Worm (Caenorhabditis elegans) whole organism, L2 larva: Measurements from ENCODE around the gene R05H5.4.

Source experiments
- C34F6.9 ChIP-seq: fragments of 150-350 bp; optimal IDR thresholded peaks from 2 replicates; lab custom pipeline; 2014; ENCODE audit warnings: missing biosample characterization, missing genetic modification characterization
- F13H6.1 ChIP-seq: sonication (generic microtip); optimal IDR thresholded peaks from 2 replicates; lab custom pipeline; 2016; ENCODE audit warnings: missing genetic modification characterization, missing compliant biosample characterization
- R02D3.7 ChIP-seq: fragments of 150-350 bp; optimal IDR thresholded peaks from 2 replicates; lab custom pipeline; 2014; ENCODE audit warnings: missing biosample characterization, missing genetic modification characterization
- Y55F3AM.14 ChIP-seq: fragments of 200-800 bp; sonication (Bioruptor generic); optimal IDR thresholded peaks from 2 replicates; lab custom pipeline; 2018; ENCODE audit warnings: mild to moderate bottlenecking, missing genetic modification characterization, missing compliant biosample characterization
- ZK546.5 ChIP-seq: sonication (generic microtip); optimal IDR thresholded peaks from 2 replicates; lab custom pipeline; 2017; ENCODE audit warnings: missing biosample characterization, missing genetic modification characterization
- alr-1 ChIP-seq: fragments of 150-350 bp; optimal IDR thresholded peaks from 2 replicates; lab custom pipeline; 2014; ENCODE audit warnings: missing biosample characterization, missing genetic modification characterization
- aly-2 ChIP-seq: fragments of 150-350 bp; optimal IDR thresholded peaks from 2 replicates; lab custom pipeline; 2014; ENCODE audit warnings: missing biosample characterization, missing genetic modification characterization
- blmp-1 ChIP-seq: sonication (generic microtip); optimal IDR thresholded peaks from 2 replicates; lab custom pipeline; 2017; ENCODE audit warnings: missing genetic modification characterization, mild to moderate bottlenecking, missing compliant biosample characterization, antibody characterized with exemption, moderate library complexity; ENCODE audit not compliant: insufficient read depth
- ceh-16 ChIP-seq: fragments of 150-350 bp; optimal IDR thresholded peaks from 2 replicates; lab custom pipeline; 2014; ENCODE audit warnings: missing biosample characterization, missing genetic modification characterization
- ceh-82 ChIP-seq: fragments of 150-350 bp; optimal IDR thresholded peaks from 2 replicates; lab custom pipeline; 2014; ENCODE audit warnings: missing biosample characterization, missing genetic modification characterization
- crh-2 ChIP-seq: sonication (generic microtip); optimal IDR thresholded peaks from 2 replicates; lab custom pipeline; 2017; ENCODE audit warnings: missing biosample characterization, missing genetic modification characterization
- dmd-4 ChIP-seq: sonication (generic microtip); optimal IDR thresholded peaks from 2 replicates; lab custom pipeline; 2017; ENCODE audit warnings: missing biosample characterization, missing genetic modification characterization
- egl-27 ChIP-seq: sonication (generic microtip); optimal IDR thresholded peaks from 3 replicates; lab custom pipeline; 2017; ENCODE audit warnings: missing biosample characterization, missing genetic modification reagents, missing genetic modification characterization
- elt-3 ChIP-seq: sonication (generic microtip); optimal IDR thresholded peaks from 2 replicates; lab custom pipeline; 2017; ENCODE audit warnings: missing biosample characterization, missing genetic modification characterization
- fos-1 ChIP-seq: fragments of 150-350 bp; optimal IDR thresholded peaks from 2 replicates; lab custom pipeline; 2014; ENCODE audit warnings: missing biosample characterization, missing genetic modification characterization
- gmeb-1 ChIP-seq: fragments of 150-350 bp; optimal IDR thresholded peaks from 2 replicates; lab custom pipeline; 2014; ENCODE audit warnings: missing biosample characterization, missing genetic modification characterization
- lin-11 ChIP-seq: fragments of 150-350 bp; sonication (generic microtip); optimal IDR thresholded peaks from 2 replicates; lab custom pipeline; 2014; ENCODE audit warnings: missing biosample characterization, missing genetic modification characterization, inconsistent platforms, mixed read lengths
- lin-13 ChIP-seq: fragments of 150-350 bp; optimal IDR thresholded peaks from 2 replicates; lab custom pipeline; 2014; ENCODE audit warnings: missing biosample characterization, missing genetic modification reagents, missing genetic modification characterization
- lin-39 ChIP-seq: fragments of 150-350 bp; optimal IDR thresholded peaks from 2 replicates; lab custom pipeline; 2014; ENCODE audit warnings: missing biosample characterization, missing genetic modification reagents, missing genetic modification characterization
- lsy-2 ChIP-seq, 2 experiments: fragments of 150-350 bp in 1 of 2; sonication (generic microtip) in 1 of 2; optimal IDR thresholded peaks; 2 replicates each; lab custom pipeline; 2014 to 2017; ENCODE audit warnings: missing biosample characterization in 2 of 2, missing genetic modification characterization in 2 of 2
- mab-5 ChIP-seq: fragments of 150-350 bp; optimal IDR thresholded peaks from 2 replicates; lab custom pipeline; 2014; ENCODE audit warnings: missing biosample characterization, missing genetic modification characterization
- mbf-1 ChIP-seq: sonication (generic microtip); optimal IDR thresholded peaks from 2 replicates; lab custom pipeline; 2017; ENCODE audit warnings: missing biosample characterization, missing genetic modification characterization
- mdl-1 ChIP-seq, 2 experiments: fragments of 150-350 bp in 1 of 2; sonication (generic microtip) in 1 of 2; optimal IDR thresholded peaks; 2 replicates each; lab custom pipeline; 2017; ENCODE audit warnings: missing biosample characterization in 2 of 2, missing genetic modification characterization in 2 of 2
- nhr-10 ChIP-seq: sonication (generic microtip); optimal IDR thresholded peaks from 2 replicates; lab custom pipeline; 2017; ENCODE audit warnings: missing biosample characterization, missing genetic modification characterization
- nhr-11 ChIP-seq: fragments of 150-350 bp; optimal IDR thresholded peaks from 2 replicates; lab custom pipeline; 2014; ENCODE audit warnings: missing biosample characterization, missing genetic modification characterization
- nhr-12 ChIP-seq: fragments of 150-350 bp; optimal IDR thresholded peaks from 2 replicates; lab custom pipeline; 2014; ENCODE audit warnings: missing biosample characterization, missing genetic modification characterization
- nhr-129 ChIP-seq: fragments of 150-350 bp; optimal IDR thresholded peaks from 2 replicates; lab custom pipeline; 2014; ENCODE audit warnings: missing biosample characterization, missing genetic modification characterization
- nhr-21 ChIP-seq: fragments of 150-350 bp; optimal IDR thresholded peaks from 2 replicates; lab custom pipeline; 2014; ENCODE audit warnings: missing biosample characterization, missing genetic modification characterization
- nhr-23 ChIP-seq: fragments of 150-350 bp; optimal IDR thresholded peaks from 2 replicates; lab custom pipeline; 2014; ENCODE audit warnings: missing biosample characterization, missing genetic modification reagents, missing genetic modification characterization
- nhr-237 ChIP-seq: fragments of 150-350 bp; optimal IDR thresholded peaks from 2 replicates; lab custom pipeline; 2014; ENCODE audit warnings: missing biosample characterization, missing genetic modification characterization
- nhr-25 ChIP-seq: fragments of 150-350 bp; sonication (generic microtip); optimal IDR thresholded peaks from 3 replicates; lab custom pipeline; 2014; ENCODE audit warnings: missing biosample characterization, missing genetic modification characterization
- nhr-6 ChIP-seq: fragments of 150-350 bp; optimal IDR thresholded peaks from 2 replicates; lab custom pipeline; 2014; ENCODE audit warnings: missing biosample characterization, missing genetic modification characterization
- nhr-77 ChIP-seq: fragments of 150-350 bp; optimal IDR thresholded peaks from 2 replicates; lab custom pipeline; 2014; ENCODE audit warnings: missing biosample characterization, missing genetic modification characterization
- peb-1 ChIP-seq: fragments of 150-350 bp; optimal IDR thresholded peaks from 2 replicates; lab custom pipeline; 2014; ENCODE audit warnings: missing biosample characterization, missing genetic modification characterization
- sem-4 ChIP-seq: fragments of 150-350 bp; optimal IDR thresholded peaks from 2 replicates; lab custom pipeline; 2014; ENCODE audit warnings: missing biosample characterization, missing genetic modification reagents, missing genetic modification characterization
- skn-1 ChIP-seq: sonication (generic microtip); optimal IDR thresholded peaks from 2 replicates; lab custom pipeline; 2017; ENCODE audit warnings: missing biosample characterization, missing genetic modification characterization
- sma-3 ChIP-seq: sonication (generic microtip); optimal IDR thresholded peaks from 2 replicates; lab custom pipeline; 2016; ENCODE audit warnings: missing genetic modification reagents, missing genetic modification characterization, missing compliant biosample characterization
- sma-9 ChIP-seq, 2 experiments: fragments of 150-350 bp in 1 of 2; sonication (generic microtip) in 1 of 2; optimal IDR thresholded peaks; 2 replicates each; lab custom pipeline; 2014 to 2016; ENCODE audit warnings: missing genetic modification characterization in 2 of 2, mild to moderate bottlenecking in 1 of 2, missing biosample characterization in 1 of 2, missing compliant biosample characterization in 1 of 2, missing genetic modification reagents in 1 of 2, moderate library complexity in 1 of 2
- snpc-4 ChIP-seq: fragments of 150-350 bp; optimal IDR thresholded peaks from 2 replicates; lab custom pipeline; 2014; ENCODE audit warnings: missing biosample characterization, missing genetic modification characterization
- unc-39 ChIP-seq: fragments of 150-350 bp; optimal IDR thresholded peaks from 2 replicates; lab custom pipeline; 2014; ENCODE audit warnings: missing biosample characterization, missing genetic modification characterization
- unc-55 ChIP-seq: fragments of 150-350 bp; sonication (generic microtip); optimal IDR thresholded peaks from 3 replicates; lab custom pipeline; 2014; ENCODE audit warnings: missing biosample characterization, missing genetic modification reagents, missing genetic modification characterization
- unc-62 ChIP-seq: fragments of 150-350 bp; optimal IDR thresholded peaks from 2 replicates; lab custom pipeline; 2014; ENCODE audit warnings: missing biosample characterization, missing genetic modification reagents, missing genetic modification characterization
- zag-1 ChIP-seq: fragments of 150-350 bp; optimal IDR thresholded peaks from 2 replicates; lab custom pipeline; 2014; ENCODE audit warnings: missing biosample characterization, missing genetic modification characterization
- ztf-1 ChIP-seq: fragments of 200-800 bp; sonication (Bioruptor generic); conservative IDR thresholded peaks from 2 replicates; pipeline ENCODE4 v1.3.6; 2022; ENCODE audit warnings: missing genetic modification characterization, missing compliant biosample characterization
- ztf-11 ChIP-seq: sonication (generic microtip); optimal IDR thresholded peaks from 2 replicates; lab custom pipeline; 2017; ENCODE audit warnings: missing biosample characterization, missing genetic modification characterization
- ztf-4 ChIP-seq: fragments of 150-350 bp; optimal IDR thresholded peaks from 2 replicates; lab custom pipeline; 2014; ENCODE audit warnings: missing biosample characterization, missing genetic modification characterization

Gene R05H5.4

ce11 chrII:10174338-10174737 lies 25.5 kb downstream of the R05H5.4 start, which contains the start of gene F33H1.4:
F33H1.4 (plus strand) TSS chrII:10174648.
- TF ChIP-seq lsy-2 (tag; optimal IDR thresholded peaks at IDR 0.05; lab: Kevin White, UChicago) (peak; percentile 61 to 96), Y55F3AM.14 (GFP tag; lab: Kevin White, UChicago) (no peak), sma-9 (GFP tag; optimal IDR thresholded peaks at IDR 0.05; lab: Kevin White, UChicago) (peak; percentile 48), sma-9 (tag; optimal IDR thresholded peaks at IDR 0.05; lab: Kevin White, UChicago) (no peak), crh-2 (tag; lab: Kevin White, UChicago) (no peak), F13H6.1 (no peak), mdl-1 (tag; optimal IDR thresholded peaks at IDR 0.05; lab: Kevin White, UChicago) (no peak), blmp-1 (tag; lab: Kevin White, UChicago) (peak; percentile 68), nhr-21 (tag; lab: Kevin White, UChicago) (peak; percentile 44), peb-1 (tag; lab: Kevin White, UChicago) (no peak), zag-1 (tag; lab: Kevin White, UChicago) (no peak), nhr-77 (no peak), lin-13 (GFP tag; lab: Kevin White, UChicago) (peak; percentile 98), lin-39 (tag; lab: Kevin White, UChicago) (no peak), nhr-129 (tag; lab: Kevin White, UChicago) (peak; percentile 47), sma-3 (GFP tag; lab: Kevin White, UChicago) (peak; percentile 24), lin-11 (tag; lab: Kevin White, UChicago) (peak; percentile 37), R02D3.7 (tag; lab: Kevin White, UChicago) (no peak), unc-55 (GFP tag; lab: Kevin White, UChicago) (peak; percentile 71), sem-4 (no peak), ztf-11 (no peak), mbf-1 (tag; lab: Kevin White, UChicago) (no peak), snpc-4 (tag; lab: Kevin White, UChicago) (no peak), egl-27 (tag; lab: Kevin White, UChicago) (no peak), nhr-11 (no peak), ztf-1 (GFP tag; lab: Robert Waterston, UW) (no peak), C34F6.9 (tag; lab: Kevin White, UChicago) (peak; percentile 76), fos-1 (tag; lab: Kevin White, UChicago) (peak; percentile 38)
- TF ChIP-seq, all 48 proteins: peak for 11

- no peak for TF ChIP-seq unc-39 (tag; lab: Kevin White, UChicago)
- no peak for TF ChIP-seq ztf-1 (GFP tag; lab: Robert Waterston, UW)
- TF ChIP-seq unc-55 (GFP tag; lab: Kevin White, UChicago) = peak; percentile 51
- no peak for TF ChIP-seq ztf-4
- TF ChIP-seq elt-3 (tag; lab: Kevin White, UChicago) = no peak
- no peak for TF ChIP-seq F13H6.1
- no peak for TF ChIP-seq mab-5
- TF ChIP-seq lin-13 (GFP tag; lab: Kevin White, UChicago) = no peak
- TF ChIP-seq unc-62 (GFP tag; lab: Kevin White, UChicago) = no peak
- TF ChIP-seq C34F6.9 (tag; lab: Kevin White, UChicago) = peak; percentile 49
- no peak for TF ChIP-seq snpc-4 (tag; lab: Kevin White, UChicago)
- no peak for TF ChIP-seq nhr-237
- TF ChIP-seq nhr-6 (tag; lab: Kevin White, UChicago) = no peak
- no peak for TF ChIP-seq sem-4
- no peak for TF ChIP-seq gmeb-1 (tag; lab: Kevin White, UChicago)
- TF ChIP-seq blmp-1 (tag; lab: Kevin White, UChicago) = no peak
- no peak for TF ChIP-seq ZK546.5 (tag; lab: Kevin White, UChicago)
- peak; percentile 38 for TF ChIP-seq nhr-129 (tag; lab: Kevin White, UChicago)
- TF ChIP-seq R02D3.7 (tag; lab: Kevin White, UChicago) = no peak
- no peak for TF ChIP-seq ztf-11
- TF ChIP-seq ceh-82 (tag; lab: Kevin White, UChicago) = no peak
- peak; percentile 16 for TF ChIP-seq crh-2 (tag; lab: Kevin White, UChicago)
- TF ChIP-seq nhr-12 = no peak
- TF ChIP-seq dmd-4 (tag; lab: Kevin White, UChicago) = no peak
- TF ChIP-seq nhr-25 (tag; lab: Kevin White, UChicago) = no peak
- no peak for TF ChIP-seq nhr-21 (tag; lab: Kevin White, UChicago)
- TF ChIP-seq lin-39 (tag; lab: Kevin White, UChicago) = no peak
- TF ChIP-seq fos-1 (tag; lab: Kevin White, UChicago) = no peak
- TF ChIP-seq mdl-1 (tag; optimal IDR thresholded peaks at IDR 0.05; lab: Kevin White, UChicago) = no peak
- no peak for TF ChIP-seq mbf-1 (tag; lab: Kevin White, UChicago)
- no peak for TF ChIP-seq sma-3 (GFP tag; lab: Kevin White, UChicago)
- no peak for TF ChIP-seq ceh-16 (tag; lab: Kevin White, UChicago)
- no peak for TF ChIP-seq lin-11 (tag; lab: Kevin White, UChicago)
- no peak for TF ChIP-seq aly-2 (tag; lab: Kevin White, UChicago)
- TF ChIP-seq skn-1 (tag; lab: Kevin White, UChicago) = no peak
- no peak for TF ChIP-seq nhr-23
- no peak for TF ChIP-seq egl-27 (tag; lab: Kevin White, UChicago)
- TF ChIP-seq alr-1 (tag; lab: Kevin White, UChicago) = no peak
- TF ChIP-seq sma-9 (GFP tag; optimal IDR thresholded peaks at IDR 0.05; lab: Kevin White, UChicago) = peak; percentile 0
- no peak for TF ChIP-seq sma-9 (tag; optimal IDR thresholded peaks at IDR 0.05; lab: Kevin White, UChicago)
- TF ChIP-seq Y55F3AM.14 (GFP tag; lab: Kevin White, UChicago) = no peak
- TF ChIP-seq nhr-11 = no peak
- no peak for TF ChIP-seq nhr-10 (tag; lab: Kevin White, UChicago)
- TF ChIP-seq nhr-77 = no peak
- no peak for TF ChIP-seq peb-1 (tag; lab: Kevin White, UChicago)
- no peak for TF ChIP-seq zag-1 (tag; lab: Kevin White, UChicago)
Measured at ce11 chrII:10172436-10172973, 27.3 kb downstream of the R05H5.4 start, which contains the start of gene wbp-11. wbp-11 (plus strand) TSS chrII:10172923.
